Fruit fly (Drosophila melanogaster) whole organism, adult: ENCODE results near the gene bib.

Experiments used
- CG11617 ChIP-seq: fragments of 200-800 bp; sonication (Bioruptor generic); optimal IDR thresholded peaks from 2 replicates; lab custom pipeline; 2017; ENCODE audit warnings: mild to moderate bottlenecking, missing biosample characterization, missing genetic modification reagents, missing genetic modification characterization
- CG12768 ChIP-seq: fragments of 200-800 bp; sonication (Bioruptor generic); optimal IDR thresholded peaks from 2 replicates; lab custom pipeline; 2017; ENCODE audit warnings: missing biosample characterization, missing genetic modification characterization, mild to moderate bottlenecking, moderate library complexity, missing genetic modification reagents
- CG14711 ChIP-seq: fragments of 200-800 bp; sonication (Bioruptor generic); optimal IDR thresholded peaks from 2 replicates; lab custom pipeline; 2018; ENCODE audit warnings: missing biosample characterization, mild to moderate bottlenecking, missing genetic modification characterization, moderate library complexity
- CG1620 ChIP-seq: fragments of 200-800 bp; sonication (Bioruptor generic); optimal IDR thresholded peaks from 2 replicates; lab custom pipeline; 2016; ENCODE audit warnings: missing biosample characterization, missing genetic modification characterization
- CG33017 ChIP-seq: fragments of 200-800 bp; sonication (Bioruptor generic); optimal IDR thresholded peaks from 2 replicates; lab custom pipeline; 2018; ENCODE audit warnings: missing biosample characterization, mild to moderate bottlenecking, missing genetic modification characterization, moderate library complexity
- CG5204 ChIP-seq: fragments of 200-800 bp; sonication (Bioruptor generic); optimal IDR thresholded peaks from 2 replicates; lab custom pipeline; 2016; ENCODE audit warnings: missing biosample characterization, missing genetic modification characterization
- CG7045 ChIP-seq: fragments of 200-800 bp; sonication (Bioruptor generic); optimal IDR thresholded peaks from 2 replicates; lab custom pipeline; 2017; ENCODE audit warnings: missing biosample characterization, mild to moderate bottlenecking, missing genetic modification characterization
- CG7101 ChIP-seq: fragments of 200-800 bp; sonication (Bioruptor generic); optimal IDR thresholded peaks from 2 replicates; lab custom pipeline; 2018; ENCODE audit warnings: missing biosample characterization, mild to moderate bottlenecking, missing genetic modification characterization, moderate library complexity
- Clk ChIP-seq: fragments of 200-800 bp; sonication (Bioruptor generic); optimal IDR thresholded peaks from 2 replicates; lab custom pipeline; 2017; ENCODE audit warnings: missing biosample characterization, missing genetic modification characterization
- Crg-1 ChIP-seq: fragments of 200-800 bp; sonication (Bioruptor generic); optimal IDR thresholded peaks from 2 replicates; lab custom pipeline; 2016; ENCODE audit warnings: missing biosample characterization, missing genetic modification characterization
- Hr96 ChIP-seq: fragments of 200-800 bp; sonication (Bioruptor generic); optimal IDR thresholded peaks from 2 replicates; lab custom pipeline; 2016; ENCODE audit warnings: missing biosample characterization, missing genetic modification characterization
- Mnt ChIP-seq: fragments of 200-800 bp; sonication (Bioruptor generic); optimal IDR thresholded peaks from 2 replicates; lab custom pipeline; 2016; ENCODE audit warnings: missing biosample characterization, mild to moderate bottlenecking, missing genetic modification characterization
- bab1 ChIP-seq: fragments of 200-800 bp; sonication (Bioruptor generic); optimal IDR thresholded peaks from 3 replicates; lab custom pipeline; 2019; ENCODE audit warnings: missing biosample characterization, mild to moderate bottlenecking, missing genetic modification characterization, moderate library complexity
- cic ChIP-seq: fragments of 200-800 bp; sonication (Bioruptor generic); optimal IDR thresholded peaks from 2 replicates; lab custom pipeline; 2017; ENCODE audit warnings: missing biosample characterization, mild to moderate bottlenecking, missing genetic modification characterization, moderate library complexity
- cnc ChIP-seq, 2 experiments: fragments of >200 bp; optimal IDR thresholded peaks; 2 replicates each; lab custom pipeline; 2017
- kay ChIP-seq: fragments of 200-800 bp; sonication (Bioruptor generic); peaks from one replicate; lab custom pipeline; 2016; ENCODE audit warnings: missing biosample characterization, missing genetic modification characterization, borderline replicate concordance
- ovo ChIP-seq: fragments of 200-800 bp; sonication (Bioruptor generic); optimal IDR thresholded peaks from 2 replicates; lab custom pipeline; 2016; ENCODE audit warnings: missing biosample characterization, missing genetic modification characterization
- pad ChIP-seq: fragments of 200-800 bp; sonication (Bioruptor generic); optimal IDR thresholded peaks from 3 replicates; lab custom pipeline; 2017; ENCODE audit warnings: missing biosample characterization, missing genetic modification characterization, mild to moderate bottlenecking, moderate library complexity, missing genetic modification reagents
- tj ChIP-seq: fragments of 200-800 bp; sonication (Bioruptor generic); optimal IDR thresholded peaks from 3 replicates; lab custom pipeline; 2017; ENCODE audit warnings: missing biosample characterization, mild to moderate bottlenecking, missing genetic modification characterization, moderate library complexity
- toe ChIP-seq: fragments of 200-800 bp; sonication (Bioruptor generic); optimal IDR thresholded peaks from 2 replicates; lab custom pipeline; 2016; ENCODE audit warnings: missing biosample characterization, missing genetic modification characterization

Gene bib

DNA sequence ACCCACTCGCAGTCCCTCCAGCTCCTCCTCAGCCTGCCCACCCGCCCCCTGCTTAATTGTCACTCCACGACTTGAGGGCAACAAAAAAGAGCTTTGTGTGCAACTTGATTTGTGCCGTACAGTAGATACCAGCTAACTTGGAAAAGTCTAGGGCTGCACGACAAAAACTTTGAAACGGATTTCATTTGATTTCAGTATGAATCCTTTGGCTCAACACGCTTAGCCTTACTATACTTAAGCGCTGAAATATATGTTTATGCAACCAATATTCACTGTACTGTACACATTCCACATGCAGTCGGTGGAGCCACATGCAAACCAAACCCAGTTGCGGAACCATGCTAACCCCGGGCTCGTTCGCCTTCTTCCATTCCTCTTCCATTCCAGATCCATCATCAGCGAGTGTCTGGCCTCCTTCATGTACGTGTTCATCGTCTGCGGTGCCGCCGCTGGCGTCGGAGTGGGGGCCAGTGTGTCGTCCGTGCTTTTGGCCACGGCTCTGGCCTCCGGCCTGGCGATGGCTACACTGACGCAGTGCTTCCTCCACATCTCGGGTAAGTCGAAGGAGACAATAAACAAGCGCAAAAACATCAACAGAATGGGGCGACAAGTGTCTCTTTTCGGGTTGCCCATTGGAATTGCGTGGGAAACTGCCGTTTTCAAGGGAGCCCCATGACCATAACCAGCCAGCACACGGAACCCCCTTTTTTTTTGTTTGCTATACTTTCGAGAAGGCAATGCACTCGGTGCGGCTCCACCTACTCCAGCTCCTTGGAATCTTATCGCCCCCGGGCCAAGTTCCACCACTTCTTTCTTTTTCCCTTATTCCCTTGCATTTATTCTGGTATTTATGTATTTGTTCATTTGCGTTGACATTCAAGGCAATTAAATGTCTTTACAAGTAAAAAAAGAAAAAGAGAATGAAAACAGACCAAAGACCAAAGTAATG lies 2.2 kb downstream of the bib start:
- peak; percentile 71 for TF ChIP-seq bab1 (GFP tag; lab: Kevin White, UChicago)
- no peak for TF ChIP-seq toe (GFP tag; lab: Kevin White, UChicago)
- peak; percentile 34 for TF ChIP-seq tj
- TF ChIP-seq pad (GFP tag; lab: Kevin White, UChicago) = peak; percentile 12

DNA sequence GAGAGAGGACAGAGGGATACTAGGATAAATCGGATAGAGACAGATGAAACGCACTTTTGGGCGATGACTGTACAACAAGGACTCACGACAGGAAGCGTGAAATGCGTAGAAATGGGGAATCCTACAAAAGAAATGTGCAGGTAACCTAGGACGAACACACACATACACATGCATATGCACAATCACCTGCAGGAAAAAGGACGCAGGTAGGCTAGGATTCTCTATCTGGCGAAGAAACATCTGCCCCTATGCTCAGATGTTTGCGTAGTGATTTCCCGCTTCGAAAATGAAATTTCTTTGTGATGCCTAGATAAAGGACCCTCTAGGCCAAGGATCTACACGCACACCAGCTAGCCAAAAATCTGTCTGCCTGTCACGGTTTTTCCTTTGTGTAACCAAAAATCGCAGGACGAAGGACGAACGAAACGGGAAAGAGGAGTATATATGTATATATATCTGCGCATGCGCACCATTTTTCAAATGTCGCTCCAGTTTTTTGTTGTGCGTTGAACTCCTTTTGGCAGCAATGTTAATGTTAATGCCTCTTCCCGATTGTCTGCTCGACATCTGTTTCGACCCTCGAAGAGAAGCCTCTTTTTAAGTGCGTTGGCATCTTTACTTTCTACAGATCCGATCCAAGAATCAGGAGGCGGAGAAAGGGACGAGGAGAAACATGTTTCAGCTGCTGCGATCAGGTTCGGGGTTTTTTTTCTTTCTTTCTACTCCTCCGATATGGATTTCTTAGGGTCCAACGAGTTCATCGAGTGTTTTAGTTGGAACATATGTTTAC lies 4.0 kb downstream of the bib start:
- TF ChIP-seq kay (no peak), CG7045 (no peak), bab1 (GFP tag; lab: Kevin White, UChicago) (no peak), CG5204 (GFP tag; lab: Kevin White, UChicago) (no peak)

DNA sequence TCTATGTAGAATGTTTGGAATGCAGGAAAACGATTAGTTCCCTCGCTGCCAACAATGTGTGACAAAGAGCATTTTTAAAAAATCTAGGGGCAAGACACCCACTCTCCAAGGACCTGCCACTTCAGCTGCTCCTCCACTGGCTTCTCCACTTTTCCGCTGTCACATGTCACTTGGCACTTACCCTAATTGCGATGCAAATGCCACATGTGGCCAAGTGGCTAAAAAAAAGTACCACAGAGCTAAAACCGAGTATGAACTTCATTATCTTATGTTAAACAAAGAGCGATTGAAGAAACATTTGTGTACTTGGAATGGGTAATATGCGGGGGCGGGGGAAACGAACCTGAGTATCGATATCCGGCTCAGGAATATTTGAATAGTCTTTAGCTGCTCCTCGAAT lies 4.8 kb downstream of the bib start:
- no peak for TF ChIP-seq tj
- no peak for TF ChIP-seq cnc (optimal IDR thresholded peaks at IDR 0.05; lab: Kevin White, UChicago)
- no peak for TF ChIP-seq CG33017 (tag; lab: Kevin White, UChicago)
- no peak for TF ChIP-seq Mnt (GFP tag; lab: Kevin White, UChicago)
- TF ChIP-seq CG14711 = no peak
- no peak for TF ChIP-seq pad (GFP tag; lab: Kevin White, UChicago)
- TF ChIP-seq CG11617 = no peak
- TF ChIP-seq CG7101 (tag; lab: Kevin White, UChicago) = no peak
- no peak for TF ChIP-seq cic (GFP tag; lab: Kevin White, UChicago)
- TF ChIP-seq toe (GFP tag; lab: Kevin White, UChicago) = no peak
- no peak for TF ChIP-seq CG1620
- no peak for TF ChIP-seq CG7045
- TF ChIP-seq ovo (GFP tag; lab: Kevin White, UChicago) = no peak
- no peak for TF ChIP-seq Crg-1
- TF ChIP-seq bab1 (GFP tag; lab: Kevin White, UChicago) = no peak
- TF ChIP-seq Clk (GFP tag; lab: Kevin White, UChicago) = no peak
- TF ChIP-seq Hr96 (GFP tag; lab: Kevin White, UChicago) = no peak
- TF ChIP-seq kay = no peak

DNA sequence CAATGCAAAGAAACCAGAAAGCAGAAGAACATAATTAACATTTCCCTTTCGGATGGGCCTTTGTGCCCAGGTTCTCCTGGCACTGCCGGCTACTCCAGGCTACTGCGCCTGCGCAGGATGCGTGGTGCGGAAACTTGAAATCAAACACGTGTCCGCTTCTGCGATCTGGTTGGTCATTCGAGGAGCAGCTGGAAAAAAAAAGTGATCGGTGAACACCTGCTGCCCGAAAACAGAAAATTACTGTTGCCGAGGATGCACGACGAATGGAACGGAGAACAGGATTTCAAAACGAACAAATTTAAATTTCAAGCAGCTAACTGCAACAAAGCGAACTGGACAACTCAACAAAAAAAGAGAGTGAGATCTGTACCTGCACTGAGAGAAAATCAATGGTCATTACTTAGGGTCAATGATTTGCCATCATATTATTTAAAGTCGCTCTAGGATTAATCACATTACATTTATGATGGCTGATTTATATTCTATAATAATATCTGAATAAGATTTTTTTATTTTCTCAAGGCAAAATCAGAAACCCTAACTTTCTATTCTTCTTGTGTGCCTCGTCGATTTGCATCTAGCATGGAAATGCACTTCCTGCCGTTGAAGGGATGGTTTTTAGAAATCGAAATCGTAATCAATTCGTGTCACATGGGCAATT lies 5.5 kb downstream of the bib start:
- no peak for TF ChIP-seq kay
- no peak for TF ChIP-seq bab1 (GFP tag; lab: Kevin White, UChicago)
- TF ChIP-seq ovo (GFP tag; lab: Kevin White, UChicago) = no peak
- TF ChIP-seq Hr96 (GFP tag; lab: Kevin White, UChicago) = no peak
- no peak for TF ChIP-seq Mnt (GFP tag; lab: Kevin White, UChicago)
- TF ChIP-seq pad (GFP tag; lab: Kevin White, UChicago) = no peak
- no peak for TF ChIP-seq CG11617
- TF ChIP-seq cnc (optimal IDR thresholded peaks at IDR 0.05; lab: Kevin White, UChicago) = no peak
- no peak for TF ChIP-seq Crg-1
- TF ChIP-seq tj = no peak
- TF ChIP-seq CG7101 (tag; lab: Kevin White, UChicago) = no peak
- TF ChIP-seq toe (GFP tag; lab: Kevin White, UChicago) = no peak
- no peak for TF ChIP-seq CG12768
- TF ChIP-seq CG1620 = no peak
- TF ChIP-seq Clk (GFP tag; lab: Kevin White, UChicago) = no peak
- no peak for TF ChIP-seq CG7045
- TF ChIP-seq CG5204 (GFP tag; lab: Kevin White, UChicago) = no peak
- no peak for TF ChIP-seq CG14711
- TF ChIP-seq cic (GFP tag; lab: Kevin White, UChicago) = no peak
- TF ChIP-seq CG33017 (tag; lab: Kevin White, UChicago) = no peak

DNA sequence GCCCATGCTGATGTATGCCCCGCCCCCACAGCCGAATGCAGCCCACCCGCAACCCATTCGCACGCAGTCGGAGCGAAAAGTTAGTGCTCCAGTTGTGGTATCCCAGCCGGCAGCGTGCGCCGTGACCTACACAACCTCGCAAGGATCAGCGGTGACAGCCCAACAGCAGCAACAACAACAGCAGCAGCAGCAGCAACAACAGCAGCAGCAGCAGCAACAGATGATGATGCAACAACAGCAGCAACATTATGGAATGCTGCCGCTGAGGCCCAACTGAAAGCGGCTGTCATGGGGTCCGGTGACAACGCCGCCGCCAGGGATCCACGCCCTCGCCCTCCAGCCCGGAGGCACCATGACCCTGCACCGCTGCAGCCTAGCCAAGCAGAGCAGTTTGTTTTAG lies 9.9 kb downstream of the bib start:
- TF ChIP-seq ovo (GFP tag; lab: Kevin White, UChicago) = no peak
- TF ChIP-seq cnc (optimal IDR thresholded peaks at IDR 0.05; lab: Kevin White, UChicago) = no peak
- TF ChIP-seq Clk (GFP tag; lab: Kevin White, UChicago) = no peak

DNA sequence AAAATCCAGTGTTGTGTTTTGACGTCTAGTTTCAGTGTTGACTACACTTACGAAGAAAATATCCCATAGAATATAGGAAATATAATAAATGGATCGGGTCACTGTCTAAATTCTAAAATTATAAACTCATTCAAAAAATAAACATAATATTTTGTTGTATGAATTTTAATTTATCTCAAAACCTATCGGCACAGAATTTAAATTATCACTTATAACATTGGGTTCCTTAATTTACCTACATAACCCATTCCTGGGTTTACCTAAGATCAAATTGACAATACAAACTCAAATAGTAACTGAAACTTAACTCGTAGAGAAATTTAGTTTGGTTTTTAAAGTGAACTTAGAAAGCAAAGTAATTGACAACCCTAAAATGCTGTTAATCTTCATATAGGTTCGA lies 12.1 kb downstream of the bib start:
- TF ChIP-seq CG7045 (no peak), CG14711 (no peak), Clk (GFP tag; lab: Kevin White, UChicago) (no peak), CG11617 (peak; percentile 14), Hr96 (GFP tag; lab: Kevin White, UChicago) (no peak), bab1 (GFP tag; lab: Kevin White, UChicago) (no peak), pad (GFP tag; lab: Kevin White, UChicago) (no peak)
